Fruit fly (Drosophila melanogaster) whole organism, embryonic: ENCODE data around the gene CG17768.

Experiments used
- Awh ChIP-seq: fragments of 200-800 bp; sonication (Bioruptor generic); IDR thresholded peaks from 2 replicates; pipeline ENCODE4, ENCODE4 v1.3.6; 2022; ENCODE audit warnings: missing biosample characterization, missing genetic modification characterization
- Bdp1 ChIP-seq: fragments of 200-800 bp; sonication (Bioruptor generic); optimal IDR thresholded peaks from 3 replicates; lab custom pipeline; 2016; ENCODE audit warnings: missing biosample characterization, missing genetic modification characterization
- Bgb ChIP-seq: fragments of 200-800 bp; sonication (Bioruptor generic); IDR thresholded peaks from 2 replicates; pipeline ENCODE4 v1.3.6; 2022; ENCODE audit warnings: missing biosample characterization, missing genetic modification characterization; ENCODE audit not compliant: partially characterized antibody
- CG10209 ChIP-seq: fragments of 200-800 bp; sonication (Bioruptor generic); optimal IDR thresholded peaks from 3 replicates; lab custom pipeline; 2017; ENCODE audit warnings: missing biosample characterization, mild to moderate bottlenecking, missing genetic modification characterization, missing genetic modification reagents
- CG10979 ChIP-seq: fragments of 200-800 bp; sonication (Bioruptor generic); optimal IDR thresholded peaks from 2 replicates; lab custom pipeline; 2018; ENCODE audit warnings: missing biosample characterization, mild to moderate bottlenecking, missing genetic modification characterization, moderate library complexity
- CG12219 ChIP-seq: fragments of 200-800 bp; sonication (Bioruptor generic); optimal IDR thresholded peaks from 3 replicates; lab custom pipeline; 2018; ENCODE audit warnings: missing biosample characterization, mild to moderate bottlenecking, missing genetic modification characterization
- CG12744 ChIP-seq: fragments of 200-800 bp; sonication (Bioruptor generic); optimal IDR thresholded peaks from 2 replicates; lab custom pipeline; 2016; ENCODE audit warnings: missing biosample characterization, missing genetic modification characterization
- CG14667 ChIP-seq: fragments of 200-800 bp; sonication (Bioruptor generic); IDR thresholded peaks from 2 replicates; pipeline ENCODE4 v1.3.6; 2022; ENCODE audit warnings: missing biosample characterization, missing genetic modification characterization
- CG1529 ChIP-seq: fragments of 200-800 bp; sonication (Bioruptor generic); optimal IDR thresholded peaks from 3 replicates; lab custom pipeline; 2018; ENCODE audit warnings: missing biosample characterization, missing genetic modification characterization
- CG16863 ChIP-seq: fragments of 200-800 bp; sonication (Bioruptor generic); optimal IDR thresholded peaks from 3 replicates; lab custom pipeline; 2016; ENCODE audit warnings: missing biosample characterization, missing genetic modification characterization
- CG17359 ChIP-seq: fragments of 200-800 bp; sonication (Bioruptor generic); optimal IDR thresholded peaks from 3 replicates; lab custom pipeline; 2018; ENCODE audit warnings: missing biosample characterization, mild to moderate bottlenecking, missing genetic modification characterization, moderate library complexity
- CG34376 ChIP-seq: fragments of 200-800 bp; sonication (Bioruptor generic); optimal IDR thresholded peaks from 2 replicates; lab custom pipeline; 2018; ENCODE audit warnings: missing biosample characterization, mild to moderate bottlenecking, missing genetic modification characterization
- CG4328 ChIP-seq: fragments of 200-800 bp; sonication (Bioruptor generic); optimal IDR thresholded peaks from 3 replicates; lab custom pipeline; 2017; ENCODE audit warnings: missing biosample characterization, missing genetic modification reagents, missing genetic modification characterization
- CG4730 ChIP-seq: fragments of 200-800 bp; sonication (Bioruptor generic); IDR thresholded peaks from 2 replicates; pipeline ENCODE4 v1.3.6; 2022; ENCODE audit warnings: missing biosample characterization, missing genetic modification characterization
- CG6654 ChIP-seq: fragments of 200-800 bp; sonication (Bioruptor generic); optimal IDR thresholded peaks from 2 replicates; lab custom pipeline; 2017; ENCODE audit warnings: missing biosample characterization, mild to moderate bottlenecking, missing genetic modification characterization
- CG6765 ChIP-seq: fragments of 200-800 bp; sonication (Bioruptor generic); optimal IDR thresholded peaks from 3 replicates; lab custom pipeline; 2017; ENCODE audit warnings: missing biosample characterization, mild to moderate bottlenecking, missing genetic modification characterization
- CG6854 ChIP-seq: fragments of 200-800 bp; sonication (Bioruptor generic); optimal IDR thresholded peaks from 3 replicates; lab custom pipeline; 2017; ENCODE audit warnings: missing biosample characterization, mild to moderate bottlenecking, missing genetic modification characterization
- CTCF ChIP-seq: fragments of 200-800 bp; sonication (Bioruptor generic); optimal IDR thresholded peaks from 2 replicates; lab custom pipeline; 2017; ENCODE audit warnings: missing biosample characterization, mild to moderate bottlenecking, missing genetic modification characterization, moderate library complexity
- Elba2 ChIP-seq: fragments of 200-800 bp; sonication (Bioruptor generic); optimal IDR thresholded peaks from 3 replicates; lab custom pipeline; 2016; ENCODE audit warnings: missing biosample characterization, missing genetic modification characterization
- Fer3 ChIP-seq: fragments of 200-800 bp; sonication (Bioruptor generic); optimal IDR thresholded peaks from 2 replicates; lab custom pipeline; 2018; ENCODE audit warnings: missing biosample characterization, mild to moderate bottlenecking, missing genetic modification characterization, moderate library complexity
- Hmx ChIP-seq: fragments of 200-800 bp; sonication (Bioruptor generic); optimal IDR thresholded peaks from 2 replicates; lab custom pipeline; 2016; ENCODE audit warnings: missing biosample characterization, missing genetic modification characterization
- MTF-1 ChIP-seq: fragments of 200-800 bp; sonication (Bioruptor generic); optimal IDR thresholded peaks from 2 replicates; lab custom pipeline; 2018; ENCODE audit warnings: missing biosample characterization, mild to moderate bottlenecking, missing genetic modification characterization, borderline replicate concordance
- Nf-YA ChIP-seq: fragments of 200-800 bp; sonication (Bioruptor generic); IDR thresholded peaks from 2 replicates; pipeline ENCODE4 v1.3.6; 2022; ENCODE audit warnings: missing biosample characterization, missing genetic modification characterization
- NfI ChIP-seq: fragments of 200-800 bp; sonication (Bioruptor generic); optimal IDR thresholded peaks from 3 replicates; lab custom pipeline; 2018; ENCODE audit warnings: missing biosample characterization, mild to moderate bottlenecking, missing genetic modification characterization, moderate library complexity
- Opbp ChIP-seq: fragments of 200-800 bp; sonication (Bioruptor generic); IDR thresholded peaks from 3 replicates; pipeline ENCODE4 v1.3.6; 2022; ENCODE audit warnings: missing biosample characterization, missing genetic modification characterization; ENCODE audit not compliant: partially characterized antibody
- Spps ChIP-seq: fragments of 200-800 bp; sonication (Bioruptor generic); optimal IDR thresholded peaks from 2 replicates; lab custom pipeline; 2018; ENCODE audit warnings: missing biosample characterization, mild to moderate bottlenecking, missing genetic modification characterization
- Ssrp ChIP-seq: fragments of 200-800 bp; sonication (Bioruptor generic); optimal IDR thresholded peaks from 2 replicates; lab custom pipeline; 2018; ENCODE audit warnings: missing biosample characterization, mild to moderate bottlenecking, missing genetic modification characterization, moderate library complexity
- ab ChIP-seq: fragments of 200-800 bp; sonication (Bioruptor generic); optimal IDR thresholded peaks from 2 replicates; lab custom pipeline; 2016; ENCODE audit warnings: missing biosample characterization, missing genetic modification characterization
- cad ChIP-seq: fragments of >200 bp; optimal IDR thresholded peaks from 2 replicates; lab custom pipeline; 2017; ENCODE audit warnings: missing biosample characterization, missing genetic modification characterization
- dati ChIP-seq: fragments of 200-800 bp; sonication (Bioruptor generic); IDR thresholded peaks from 2 replicates; pipeline ENCODE4 v1.3.6; 2022; ENCODE audit warnings: missing biosample characterization, missing genetic modification characterization
- dmrt11E ChIP-seq: fragments of 200-800 bp; sonication (Bioruptor generic); optimal IDR thresholded peaks from 3 replicates; lab custom pipeline; 2018; ENCODE audit warnings: missing biosample characterization, mild to moderate bottlenecking, missing genetic modification characterization, moderate library complexity
- emc ChIP-seq: fragments of 200-800 bp; sonication (Bioruptor generic); optimal IDR thresholded peaks from 2 replicates; lab custom pipeline; 2016; ENCODE audit warnings: missing biosample characterization, missing genetic modification characterization
- gem ChIP-seq: fragments of 200-800 bp; sonication (Bioruptor generic); optimal IDR thresholded peaks from 2 replicates; lab custom pipeline; 2019; ENCODE audit warnings: missing biosample characterization, mild to moderate bottlenecking, missing genetic modification characterization, moderate library complexity
- gfzf ChIP-seq: fragments of 200-800 bp; sonication (Bioruptor generic); optimal IDR thresholded peaks from 2 replicates; lab custom pipeline; 2016; ENCODE audit warnings: missing biosample characterization, mild to moderate bottlenecking, missing genetic modification characterization, moderate library complexity
- ham ChIP-seq: fragments of 200-800 bp; sonication (Bioruptor generic); IDR thresholded peaks from 2 replicates; pipeline ENCODE4 v1.3.6; 2022; ENCODE audit warnings: missing biosample characterization, missing genetic modification characterization
- nau ChIP-seq: fragments of 200-800 bp; sonication (Bioruptor generic); optimal IDR thresholded peaks from 3 replicates; lab custom pipeline; 2017; ENCODE audit warnings: missing biosample characterization, mild to moderate bottlenecking, missing genetic modification characterization, missing genetic modification reagents
- pros ChIP-seq: fragments of 200-800 bp; sonication (Bioruptor generic); optimal IDR thresholded peaks from 3 replicates; lab custom pipeline; 2019; ENCODE audit warnings: missing biosample characterization, mild to moderate bottlenecking, missing genetic modification characterization, moderate library complexity
- run ChIP-seq: fragments of 200-800 bp; sonication (Bioruptor generic); optimal IDR thresholded peaks from 3 replicates; lab custom pipeline; 2018; ENCODE audit warnings: missing biosample characterization, mild to moderate bottlenecking, missing genetic modification characterization
- salm ChIP-seq: fragments of 200-800 bp; sonication (Bioruptor generic); optimal IDR thresholded peaks from 2 replicates; lab custom pipeline; 2018; ENCODE audit warnings: missing biosample characterization, mild to moderate bottlenecking, missing genetic modification characterization
- schlank ChIP-seq: fragments of 200-800 bp; sonication (Bioruptor generic); optimal IDR thresholded peaks from 2 replicates; lab custom pipeline; 2018; ENCODE audit warnings: missing biosample characterization, mild to moderate bottlenecking, missing genetic modification characterization
- tio ChIP-seq: fragments of 200-800 bp; sonication (Bioruptor generic); optimal IDR thresholded peaks from 2 replicates; lab custom pipeline; 2017; ENCODE audit warnings: missing biosample characterization, missing genetic modification characterization, inconsistent platforms
- vnd ChIP-seq: fragments of 200-800 bp; sonication (Bioruptor generic); IDR thresholded peaks from 3 replicates; pipeline ENCODE4 v1.3.6; 2022; ENCODE audit warnings: missing biosample characterization, missing genetic modification characterization; ENCODE audit not compliant: partially characterized antibody

CG17768 gene

dm6 chr2L:10375464-10376236 is 29.4 kb downstream of the CG17768 start, which contains the start of the genes CG33303 and dpr19 (continued):
- TF ChIP-seq CG4328 (GFP tag; lab: Kevin White, UChicago) = peak; percentile 74
- no peak for TF ChIP-seq emc (GFP tag; lab: Kevin White, UChicago)
- peak; percentile 2 for TF ChIP-seq schlank (tag; lab: Kevin White, UChicago)
- no peak for TF ChIP-seq CG16863 (GFP tag; lab: Kevin White, UChicago)
- no peak for TF ChIP-seq CG34376
- no peak for TF ChIP-seq Bgb
- TF ChIP-seq Hmx (GFP tag; lab: Kevin White, UChicago) = no peak
- TF ChIP-seq ab = no peak
- TF ChIP-seq Nf-YA (GFP tag; lab: Robert Waterston, UW) = no peak
- TF ChIP-seq Awh (GFP tag; lab: Robert Waterston, UW) = peak; percentile 73
- peak; percentile 45 for TF ChIP-seq NfI (GFP tag; lab: Kevin White, UChicago)
- TF ChIP-seq cad (GFP tag; lab: Kevin White, UChicago) = no peak
- TF ChIP-seq CG6654 (GFP tag; lab: Kevin White, UChicago) = peak; percentile 16
- peak; percentile 79 for TF ChIP-seq salm (tag; lab: Kevin White, UChicago)
- TF ChIP-seq CG6854 (GFP tag; lab: Kevin White, UChicago) = peak; percentile 66
- no peak for TF ChIP-seq CG12219 (GFP tag; lab: Kevin White, UChicago)
- peak; percentile 71 for TF ChIP-seq Fer3 (tag; lab: Kevin White, UChicago)
- TF ChIP-seq CG14667 (GFP tag; lab: Robert Waterston, UW) = no peak; the same call in 1 of the 2 replicates
- TF ChIP-seq Spps (tag; lab: Kevin White, UChicago) = peak; percentile 67
- peak; percentile 84 for TF ChIP-seq CG10979 (tag; lab: Kevin White, UChicago)
- TF ChIP-seq Elba2 (GFP tag; lab: Kevin White, UChicago) = no peak
- TF ChIP-seq Ssrp (tag; lab: Kevin White, UChicago) = peak; percentile 77
- peak; percentile 84 for TF ChIP-seq CG17359 (tag; lab: Kevin White, UChicago)
- TF ChIP-seq CG10209 (GFP tag; lab: Kevin White, UChicago) = peak; percentile 66
- TF ChIP-seq Bdp1 (GFP tag; lab: Kevin White, UChicago) = no peak
- TF ChIP-seq CG12744 = no peak
- TF ChIP-seq CG6765 (GFP tag; lab: Kevin White, UChicago) = peak; percentile 50
- no peak for TF ChIP-seq Opbp
- no peak for TF ChIP-seq tio (GFP tag; lab: Kevin White, UChicago)
- TF ChIP-seq CG1529 (GFP tag; lab: Kevin White, UChicago) = peak; percentile 33
- TF ChIP-seq gfzf (GFP tag; lab: Kevin White, UChicago) = peak; percentile 78
- no peak for TF ChIP-seq vnd
- TF ChIP-seq nau (GFP tag; lab: Kevin White, UChicago) = no peak
- no peak for TF ChIP-seq dati
- TF ChIP-seq dmrt11E (tag; lab: Kevin White, UChicago) = peak; percentile 79
- peak; percentile 15 for TF ChIP-seq CTCF (GFP tag; lab: Kevin White, UChicago)
- peak; percentile 92 for TF ChIP-seq gem (tag; lab: Kevin White, UChicago)
- TF ChIP-seq MTF-1 (GFP tag; lab: Kevin White, UChicago) = no peak
- TF ChIP-seq ham (GFP tag; lab: Robert Waterston, UW) = no peak
- peak; percentile 26 for TF ChIP-seq pros
- peak; percentile 36; the same call in 1 of the 2 replicates for TF ChIP-seq CG4730
- peak; percentile 72 for TF ChIP-seq run (tag; lab: Kevin White, UChicago)
- TF ChIP-seq, all 482 proteins: peak for 236
